Fruit fly (Drosophila melanogaster) whole organism, embryonic: Measurements from ENCODE around the gene CG18747.

ENCODE experiments used
- Ada2b ChIP-seq: fragments of 200-800 bp; sonication (Bioruptor generic); IDR thresholded peaks from 2 replicates; pipeline ENCODE4 v1.3.6; 2022; ENCODE audit warnings: missing biosample characterization, missing genetic modification characterization
- Atf3 ChIP-seq: fragments of 200-800 bp; sonication (Bioruptor generic); optimal IDR thresholded peaks from 3 replicates; lab custom pipeline; 2016; ENCODE audit warnings: missing biosample characterization, missing genetic modification characterization
- CG10209 ChIP-seq: fragments of 200-800 bp; sonication (Bioruptor generic); optimal IDR thresholded peaks from 3 replicates; lab custom pipeline; 2017; ENCODE audit warnings: missing biosample characterization, mild to moderate bottlenecking, missing genetic modification characterization, missing genetic modification reagents
- CG10321 ChIP-seq: fragments of 200-800 bp; sonication (Bioruptor generic); IDR thresholded peaks from 2 replicates; pipeline ENCODE4 v1.3.6; 2022; ENCODE audit warnings: missing biosample characterization, missing genetic modification characterization
- CG11398 ChIP-seq: fragments of 200-800 bp; sonication (Bioruptor generic); optimal IDR thresholded peaks from 2 replicates; lab custom pipeline; 2016; ENCODE audit warnings: missing biosample characterization, missing genetic modification characterization
- CG11456 ChIP-seq: fragments of 200-800 bp; sonication (Bioruptor generic); IDR thresholded peaks from 3 replicates; pipeline ENCODE4 v1.3.6; 2022; ENCODE audit warnings: missing biosample characterization, missing genetic modification characterization
- CG11723 ChIP-seq: fragments of 200-800 bp; sonication (Bioruptor generic); optimal IDR thresholded peaks from 2 replicates; lab custom pipeline; 2017; ENCODE audit warnings: missing biosample characterization, mild to moderate bottlenecking, missing genetic modification characterization
- CG13123 ChIP-seq: fragments of 200-800 bp; sonication (Bioruptor generic); optimal IDR thresholded peaks from 2 replicates; lab custom pipeline; 2016; ENCODE audit warnings: missing biosample characterization, missing genetic modification characterization
- CG15514 ChIP-seq: fragments of 200-800 bp; sonication (Bioruptor generic); optimal IDR thresholded peaks from 3 replicates; lab custom pipeline; 2017; ENCODE audit warnings: missing biosample characterization, missing genetic modification characterization, mild to moderate bottlenecking, moderate library complexity, missing genetic modification reagents
- CG17328 ChIP-seq: fragments of 200-800 bp; sonication (Bioruptor generic); IDR thresholded peaks from 2 replicates; pipeline ENCODE4 v1.3.6; 2022; ENCODE audit warnings: missing biosample characterization, missing genetic modification characterization
- CG2129 ChIP-seq: fragments of 200-800 bp; sonication (Bioruptor generic); IDR thresholded peaks from 2 replicates; pipeline ENCODE4 v1.3.6; 2022; ENCODE audit warnings: missing biosample characterization, missing genetic modification characterization; ENCODE audit not compliant: partially characterized antibody
- CG2678 ChIP-seq: fragments of 200-800 bp; sonication (Bioruptor generic); optimal IDR thresholded peaks from 3 replicates; lab custom pipeline; 2019; ENCODE audit warnings: missing biosample characterization, mild to moderate bottlenecking, missing genetic modification characterization, moderate library complexity
- CG3065 ChIP-seq: fragments of 200-800 bp; sonication (Bioruptor generic); optimal IDR thresholded peaks from 2 replicates; lab custom pipeline; 2016; ENCODE audit warnings: missing biosample characterization, missing genetic modification characterization
- CG32767 ChIP-seq: fragments of 200-800 bp; sonication (Bioruptor generic); IDR thresholded peaks from 2 replicates; pipeline ENCODE4 v1.3.6; 2022; ENCODE audit warnings: missing biosample characterization, missing genetic modification characterization
- CG32772 ChIP-seq: fragments of 200-800 bp; sonication (Bioruptor generic); IDR thresholded peaks from 2 replicates; pipeline ENCODE4 v1.3.6; 2022; ENCODE audit warnings: missing biosample characterization, missing genetic modification characterization
- CG33213 ChIP-seq: fragments of 200-800 bp; sonication (Bioruptor generic); optimal IDR thresholded peaks from 3 replicates; lab custom pipeline; 2016; ENCODE audit warnings: missing biosample characterization, missing genetic modification characterization
- CG34376 ChIP-seq: fragments of 200-800 bp; sonication (Bioruptor generic); optimal IDR thresholded peaks from 2 replicates; lab custom pipeline; 2018; ENCODE audit warnings: missing biosample characterization, mild to moderate bottlenecking, missing genetic modification characterization
- CG42726 ChIP-seq: fragments of 200-800 bp; sonication (Bioruptor generic); IDR thresholded peaks from 2 replicates; pipeline ENCODE4 v1.3.6; 2022; ENCODE audit warnings: missing biosample characterization, missing genetic modification characterization; ENCODE audit not compliant: partially characterized antibody
- CG4854 ChIP-seq: fragments of 200-800 bp; sonication (Bioruptor generic); optimal IDR thresholded peaks from 2 replicates; lab custom pipeline; 2016; ENCODE audit warnings: missing biosample characterization, missing genetic modification characterization, inconsistent platforms
- CG6654 ChIP-seq: fragments of 200-800 bp; sonication (Bioruptor generic); optimal IDR thresholded peaks from 2 replicates; lab custom pipeline; 2017; ENCODE audit warnings: missing biosample characterization, mild to moderate bottlenecking, missing genetic modification characterization
- CG8924 ChIP-seq: fragments of 200-800 bp; optimal IDR thresholded peaks from 3 replicates; lab custom pipeline; 2019; ENCODE audit warnings: missing biosample characterization, mild to moderate bottlenecking, missing genetic modification characterization, moderate library complexity
- Doc3 ChIP-seq: fragments of 200-800 bp; sonication (Bioruptor generic); IDR thresholded peaks from 3 replicates; pipeline ENCODE4 v1.3.6; 2022; ENCODE audit warnings: missing biosample characterization, missing genetic modification characterization; ENCODE audit not compliant: partially characterized antibody
- E2f1 ChIP-seq: fragments of 200-800 bp; sonication (Bioruptor generic); IDR thresholded peaks from 2 replicates; pipeline ENCODE4 v1.3.6; 2022; ENCODE audit warnings: missing biosample characterization, missing genetic modification characterization
- E2f2 ChIP-seq: fragments of 200-800 bp; sonication (Bioruptor generic); IDR thresholded peaks from 2 replicates; pipeline ENCODE4 v1.3.6; 2022; ENCODE audit warnings: missing biosample characterization, missing genetic modification characterization
- GATAe ChIP-seq: fragments of 200-800 bp; sonication (Bioruptor generic); conservative IDR thresholded peaks from 2 replicates; pipeline ENCODE4 v1.3.6; 2022; ENCODE audit warnings: missing biosample characterization, missing genetic modification characterization
- Gsc ChIP-seq: fragments of 200-800 bp; sonication (Bioruptor generic); IDR thresholded peaks from 2 replicates; pipeline ENCODE4 v1.3.6; 2022; ENCODE audit warnings: missing biosample characterization, missing genetic modification characterization
- HmgZ ChIP-seq: fragments of 200-800 bp; sonication (Bioruptor generic); optimal IDR thresholded peaks from 2 replicates; lab custom pipeline; 2018; ENCODE audit warnings: missing biosample characterization, mild to moderate bottlenecking, missing genetic modification characterization
- Hmx ChIP-seq: fragments of 200-800 bp; sonication (Bioruptor generic); optimal IDR thresholded peaks from 2 replicates; lab custom pipeline; 2016; ENCODE audit warnings: missing biosample characterization, missing genetic modification characterization
- Hr51 ChIP-seq, 2 experiments: fragments of 200-800 bp; sonication (Bioruptor generic); optimal IDR thresholded peaks; 2 replicates in 1 of 2; 3 replicates in 1 of 2; lab custom pipeline; 2016 to 2018; ENCODE audit warnings: missing biosample characterization in 2 of 2, missing genetic modification characterization in 2 of 2, mild to moderate bottlenecking in 1 of 2, moderate library complexity in 1 of 2
- Xbp1 ChIP-seq: fragments of 200-800 bp; sonication (Bioruptor generic); optimal IDR thresholded peaks from 3 replicates; lab custom pipeline; 2016; ENCODE audit warnings: missing biosample characterization, mild to moderate bottlenecking, missing genetic modification characterization
- ac ChIP-seq: fragments of 200-800 bp; sonication (Bioruptor generic); optimal IDR thresholded peaks from 3 replicates; lab custom pipeline; 2017; ENCODE audit warnings: missing biosample characterization, mild to moderate bottlenecking, missing genetic modification characterization
- ase ChIP-seq: fragments of 200-800 bp; sonication (Bioruptor generic); IDR thresholded peaks from 3 replicates; pipeline ENCODE4 v1.3.6; 2022; ENCODE audit warnings: missing biosample characterization, missing genetic modification characterization
- caup ChIP-seq: fragments of 200-800 bp; sonication (Bioruptor generic); optimal IDR thresholded peaks from 3 replicates; lab custom pipeline; 2017; ENCODE audit warnings: missing biosample characterization, mild to moderate bottlenecking, missing genetic modification characterization, moderate library complexity; ENCODE audit not compliant: severe bottlenecking
- croc ChIP-seq: fragments of 200-800 bp; sonication (Bioruptor generic); conservative IDR thresholded peaks from 3 replicates; pipeline ENCODE4 v1.3.6; 2022; ENCODE audit warnings: missing biosample characterization, missing genetic modification characterization
- dan ChIP-seq: fragments of 200-800 bp; sonication (Bioruptor generic); IDR thresholded peaks from 2 replicates; pipeline ENCODE4 v1.3.6; 2022; ENCODE audit warnings: missing biosample characterization, missing genetic modification characterization
- dm ChIP-seq: fragments of 200-800 bp; sonication (Bioruptor generic); optimal IDR thresholded peaks from 3 replicates; lab custom pipeline; 2016; ENCODE audit warnings: missing biosample characterization, missing genetic modification characterization
- fd96Cb ChIP-seq: fragments of 200-800 bp; sonication (Bioruptor generic); optimal IDR thresholded peaks from 2 replicates; lab custom pipeline; 2018; ENCODE audit warnings: missing biosample characterization, mild to moderate bottlenecking, missing genetic modification characterization, moderate library complexity
- gem ChIP-seq: fragments of 200-800 bp; sonication (Bioruptor generic); optimal IDR thresholded peaks from 2 replicates; lab custom pipeline; 2019; ENCODE audit warnings: missing biosample characterization, mild to moderate bottlenecking, missing genetic modification characterization, moderate library complexity
- h ChIP-seq: fragments of >200 bp; optimal IDR thresholded peaks from 2 replicates; lab custom pipeline; 2017
- jigr1 ChIP-seq: fragments of 200-800 bp; sonication (Bioruptor generic); IDR thresholded peaks from 3 replicates; pipeline ENCODE4 v1.3.6; 2022; ENCODE audit warnings: missing biosample characterization, missing genetic modification characterization
- kah ChIP-seq: fragments of 200-800 bp; sonication (Bioruptor generic); optimal IDR thresholded peaks from 2 replicates; lab custom pipeline; 2018; ENCODE audit warnings: missing biosample characterization, mild to moderate bottlenecking, missing genetic modification characterization
- luna ChIP-seq: fragments of 200-800 bp; sonication (Bioruptor generic); optimal IDR thresholded peaks from 2 replicates; lab custom pipeline; 2016; ENCODE audit warnings: missing biosample characterization, missing genetic modification characterization
- maf-S ChIP-seq: fragments of 200-800 bp; sonication (Bioruptor generic); optimal IDR thresholded peaks from 2 replicates; lab custom pipeline; 2016; ENCODE audit warnings: missing biosample characterization, missing genetic modification characterization
- p53 ChIP-seq: fragments of 200-800 bp; sonication (Bioruptor generic); optimal IDR thresholded peaks from 2 replicates; lab custom pipeline; 2016; ENCODE audit warnings: missing biosample characterization, missing genetic modification characterization
- sna ChIP-seq: fragments of 200-800 bp; sonication (Bioruptor generic); IDR thresholded peaks from 2 replicates; pipeline ENCODE4 v1.3.6; 2022; ENCODE audit warnings: missing biosample characterization, missing genetic modification characterization; ENCODE audit not compliant: partially characterized antibody
- stc ChIP-seq: fragments of 200-800 bp; sonication (Bioruptor generic); IDR thresholded peaks from 2 replicates; pipeline ENCODE4 v1.3.6; 2022; ENCODE audit warnings: missing biosample characterization, missing genetic modification characterization
- sug ChIP-seq: fragments of 200-800 bp; optimal IDR thresholded peaks from 2 replicates; lab custom pipeline; 2019; ENCODE audit warnings: missing biosample characterization, mild to moderate bottlenecking, missing genetic modification characterization, moderate library complexity
- trh ChIP-seq: fragments of 200-800 bp; sonication (Bioruptor generic); optimal IDR thresholded peaks from 2 replicates; lab custom pipeline; 2016; ENCODE audit warnings: missing biosample characterization, missing genetic modification characterization

The CG18747 gene

dm6 chr3R:7809662-7810621 lies 26.7 kb upstream of the CG18747 start, which contains the start of the genes CG2993 and sgll (continued):
- TF ChIP-seq ac (GFP tag; lab: Kevin White, UChicago) (peak; percentile 68), CG3065 (peak; percentile 83), jigr1 (GFP tag; lab: Robert Waterston, UW) (peak; percentile 76; the same call in 2 of the 3 replicates), dm (GFP tag; lab: Kevin White, UChicago) (peak; percentile 78), h (lab: Kevin White, UChicago) (no peak), CG11398 (peak; percentile 82), CG10321 (GFP tag; lab: Robert Waterston, UW) (peak; percentile 52; the same call in 1 of the 2 replicates), dan (GFP tag; lab: Robert Waterston, UW) (peak; percentile 46; the same call in 1 of the 2 replicates), CG32772 (GFP tag; lab: Robert Waterston, UW) (peak; percentile 95), sug (tag; lab: Kevin White, UChicago) (peak; percentile 88), Atf3 (GFP tag; lab: Kevin White, UChicago) (peak; percentile 91), luna (GFP tag; lab: Kevin White, UChicago) (peak; percentile 82), Hmx (GFP tag; lab: Kevin White, UChicago) (peak; percentile 71), CG42726 (peak; percentile 83), caup (peak; percentile 88), Ada2b (GFP tag; lab: Robert Waterston, UW) (peak; percentile 75), maf-S (peak; percentile 88), p53 (GFP tag; lab: Kevin White, UChicago) (peak; percentile 92), HmgZ (tag; lab: Kevin White, UChicago) (peak; percentile 83), Doc3 (GFP tag; lab: Robert Waterston, UW) (no peak), E2f1 (GFP tag; lab: Robert Waterston, UW) (peak; percentile 94), kah (GFP tag; lab: Kevin White, UChicago) (no peak), trh (GFP tag; lab: Kevin White, UChicago) (peak; percentile 89), CG17328 (peak; percentile 92), E2f2 (peak; percentile 60), CG33213 (peak; percentile 98), CG13123 (GFP tag; lab: Kevin White, UChicago) (peak; percentile 83), CG15514 (GFP tag; lab: Kevin White, UChicago) (peak; percentile 76), CG11456 (GFP tag; lab: Robert Waterston, UW) (peak; percentile 100), CG8924 (tag; lab: Kevin White, UChicago) (no peak), ase (GFP tag; lab: Robert Waterston, UW) (peak; percentile 93), sna (GFP tag; lab: Robert Waterston, UW) (no peak), Hr51 (GFP tag; optimal IDR thresholded peaks at IDR 0.05; lab: Kevin White, UChicago) (peak; percentile 73 to 93), GATAe (peak; percentile 45; the same call in 1 of the 2 replicates), CG6654 (GFP tag; lab: Kevin White, UChicago) (peak; percentile 77), CG34376 (GFP tag; lab: Kevin White, UChicago) (peak; percentile 1), gem (tag; lab: Kevin White, UChicago) (peak; percentile 89), CG2678 (tag; lab: Kevin White, UChicago) (peak; percentile 71), stc (GFP tag; lab: Robert Waterston, UW) (peak; percentile 82), CG4854 (peak; percentile 85), fd96Cb (tag; lab: Kevin White, UChicago) (peak; percentile 85), Xbp1 (GFP tag; lab: Kevin White, UChicago) (peak; percentile 98), CG32767 (GFP tag; lab: Robert Waterston, UW) (no peak; the same call in 1 of the 2 replicates), croc (GFP tag; lab: Robert Waterston, UW) (peak; percentile 86), CG11723 (GFP tag; lab: Kevin White, UChicago) (peak; percentile 44), CG2129 (no peak), Gsc (GFP tag; lab: Robert Waterston, UW) (peak; percentile 81), CG10209 (GFP tag; lab: Kevin White, UChicago) (peak; percentile 91)
